Worm (Caenorhabditis elegans) whole organism, L1 larva: ENCODE results near the gene H03G16.1.

Experiments used
- alr-1 ChIP-seq: fragments of 200-800 bp; sonication (Bioruptor generic); optimal IDR thresholded peaks from 2 replicates; lab custom pipeline; 2018; ENCODE audit warnings: borderline replicate concordance, mild to moderate bottlenecking, missing genetic modification characterization, missing compliant biosample characterization
- ceh-63 ChIP-seq: fragments of 200-800 bp; sonication (Bioruptor generic); optimal IDR thresholded peaks from 2 replicates; lab custom pipeline; 2018; ENCODE audit warnings: mild to moderate bottlenecking, missing genetic modification characterization, missing compliant biosample characterization
- efl-1 ChIP-seq, 4 experiments: fragments of 150-350 bp; optimal IDR thresholded peaks in 3 of 4; peaks in 1 of 4; 1 replicate in 1 of 4; 2 replicates in 3 of 4; lab custom pipeline; 2014; ENCODE audit warnings: missing biosample characterization in 2 of 4, missing genetic modification characterization in 2 of 4, missing genetic modification reagents in 2 of 4
- egl-13 ChIP-seq: sonication (generic microtip); optimal IDR thresholded peaks from 2 replicates; lab custom pipeline; 2016; ENCODE audit warnings: missing genotype, missing genetic modification reagents, missing genetic modification characterization, missing compliant biosample characterization
- egl-27 ChIP-seq, 2 experiments: fragments of 150-350 bp in 1 of 2; sonication (generic microtip); optimal IDR thresholded peaks; 3 replicates each; lab custom pipeline; 2017 to 2018; ENCODE audit warnings: missing biosample characterization in 2 of 2, missing genetic modification characterization in 2 of 2, missing genetic modification reagents in 2 of 2
- ets-5 ChIP-seq: fragments of 200-800 bp; sonication (Bioruptor generic); IDR thresholded peaks from 2 replicates; pipeline ENCODE4 v1.3.6; 2022; ENCODE audit warnings: missing genetic modification characterization, missing compliant biosample characterization
- fkh-10 ChIP-seq: sonication (generic microtip); optimal IDR thresholded peaks from 2 replicates; lab custom pipeline; 2017; ENCODE audit warnings: missing biosample characterization, missing genetic modification reagents, missing genetic modification characterization
- fkh-4 ChIP-seq: sonication (generic microtip); optimal IDR thresholded peaks from 2 replicates; lab custom pipeline; 2016; ENCODE audit warnings: missing compliant biosample characterization, missing genetic modification characterization, borderline replicate concordance
- fkh-8 ChIP-seq: sonication (generic microtip); optimal IDR thresholded peaks from 2 replicates; lab custom pipeline; 2016; ENCODE audit warnings: mild to moderate bottlenecking, missing genetic modification characterization, missing compliant biosample characterization
- fos-1 ChIP-seq: fragments of 150-350 bp; optimal IDR thresholded peaks from 2 replicates; lab custom pipeline; 2014; ENCODE audit warnings: missing biosample characterization, missing genetic modification characterization
- grh-1 ChIP-seq: fragments of 200-800 bp; sonication (Bioruptor generic); IDR thresholded peaks from 2 replicates; pipeline ENCODE4 v1.3.6; 2022; ENCODE audit warnings: missing genetic modification reagents, missing genetic modification characterization, missing compliant biosample characterization
- irx-1 ChIP-seq: sonication (generic microtip); optimal IDR thresholded peaks from 2 replicates; lab custom pipeline; 2016; ENCODE audit warnings: missing genetic modification characterization, missing compliant biosample characterization
- isw-1 ChIP-seq: fragments of 200-800 bp; sonication (Bioruptor generic); IDR thresholded peaks from 2 replicates; pipeline ENCODE4 v1.3.6; 2022; ENCODE audit warnings: missing genetic modification characterization, missing compliant biosample characterization
- jun-1 ChIP-seq: fragments of 150-350 bp; optimal IDR thresholded peaks from 2 replicates; lab custom pipeline; 2014; ENCODE audit warnings: missing biosample characterization, missing genetic modification reagents, missing genetic modification characterization
- lin-15B ChIP-seq: fragments of 150-350 bp; sonication (generic microtip); optimal IDR thresholded peaks from 3 replicates; lab custom pipeline; 2014; ENCODE audit warnings: missing biosample characterization, missing genetic modification characterization
- lin-35 ChIP-seq, 2 experiments: fragments of 150-350 bp; optimal IDR thresholded peaks; 2 replicates each; lab custom pipeline; 2014; ENCODE audit warnings: missing biosample characterization in 2 of 2, missing genetic modification characterization in 2 of 2, missing genetic modification reagents in 2 of 2
- lin-39 ChIP-seq: fragments of 150-350 bp; optimal IDR thresholded peaks from 2 replicates; lab custom pipeline; 2014; ENCODE audit warnings: missing biosample characterization, missing genetic modification reagents, missing genetic modification characterization
- lsy-2 ChIP-seq, 2 experiments: fragments of 150-350 bp; optimal IDR thresholded peaks; 2 replicates each; lab custom pipeline; 2014; ENCODE audit warnings: missing biosample characterization in 2 of 2, missing genetic modification characterization in 2 of 2
- mab-9 ChIP-seq: fragments of 200-800 bp; sonication (Bioruptor generic); IDR thresholded peaks from 2 replicates; pipeline ENCODE4 v1.3.6; 2022; ENCODE audit warnings: missing genetic modification reagents, missing genetic modification characterization, missing compliant biosample characterization
- mef-2 ChIP-seq: fragments of 150-350 bp; optimal IDR thresholded peaks from 2 replicates; lab custom pipeline; 2014; ENCODE audit warnings: missing biosample characterization, missing genetic modification characterization
- nhr-12 ChIP-seq: sonication (generic microtip); optimal IDR thresholded peaks from 2 replicates; lab custom pipeline; 2017; ENCODE audit warnings: missing biosample characterization, missing genetic modification characterization
- nhr-19 ChIP-seq: fragments of 200-800 bp; sonication (Bioruptor generic); conservative IDR thresholded peaks from 2 replicates; pipeline ENCODE4 v1.3.6; 2022; ENCODE audit warnings: missing genetic modification characterization, missing compliant biosample characterization
- nhr-71 ChIP-seq: sonication (generic microtip); optimal IDR thresholded peaks from 2 replicates; lab custom pipeline; 2016; ENCODE audit warnings: mild to moderate bottlenecking, missing genetic modification characterization, moderate library complexity, missing compliant biosample characterization
- nhr-77 ChIP-seq: fragments of 150-350 bp; optimal IDR thresholded peaks from 2 replicates; lab custom pipeline; 2014; ENCODE audit warnings: missing biosample characterization, missing genetic modification characterization
- nhr-85 ChIP-seq: sonication (generic microtip); peaks from one replicate; lab custom pipeline; 2016; ENCODE audit warnings: missing genetic modification characterization, inconsistent platforms, missing compliant biosample characterization
- nhr-90 ChIP-seq: sonication (generic microtip); optimal IDR thresholded peaks from 2 replicates; lab custom pipeline; 2016; ENCODE audit warnings: mild to moderate bottlenecking, missing genetic modification characterization, missing compliant biosample characterization; ENCODE audit not compliant: poor library complexity
- pqm-1 ChIP-seq: sonication (generic microtip); optimal IDR thresholded peaks from 3 replicates; lab custom pipeline; 2017; ENCODE audit warnings: missing biosample characterization, missing genetic modification characterization
- rnt-1 ChIP-seq: sonication (generic microtip); optimal IDR thresholded peaks from 2 replicates; lab custom pipeline; 2016; ENCODE audit warnings: mild to moderate bottlenecking, missing genetic modification characterization, moderate library complexity, missing compliant biosample characterization
- snpc-4 ChIP-seq: fragments of 150-350 bp; optimal IDR thresholded peaks from 2 replicates; lab custom pipeline; 2014; ENCODE audit warnings: missing biosample characterization, missing genetic modification characterization
- sptf-1 ChIP-seq: fragments of 150-350 bp; optimal IDR thresholded peaks from 2 replicates; lab custom pipeline; 2014; ENCODE audit warnings: missing biosample characterization, missing genetic modification characterization
- swsn-7 ChIP-seq: sonication (generic microtip); optimal IDR thresholded peaks from 2 replicates; lab custom pipeline; 2016; ENCODE audit warnings: missing genetic modification characterization, missing compliant biosample characterization
- tbx-2 ChIP-seq: sonication (generic microtip); optimal IDR thresholded peaks from 2 replicates; lab custom pipeline; 2016; ENCODE audit warnings: missing genetic modification characterization, missing compliant biosample characterization
- tlp-1 ChIP-seq: fragments of 150-350 bp; optimal IDR thresholded peaks from 2 replicates; lab custom pipeline; 2014; ENCODE audit warnings: missing biosample characterization, missing genetic modification characterization
- unc-130 ChIP-seq: fragments of 150-350 bp; optimal IDR thresholded peaks from 2 replicates; lab custom pipeline; 2017; ENCODE audit warnings: missing biosample characterization, missing genetic modification characterization, inconsistent platforms
- unc-30 ChIP-seq: sonication (generic microtip); optimal IDR thresholded peaks from 2 replicates; lab custom pipeline; 2017; ENCODE audit warnings: missing biosample characterization, missing genetic modification characterization
- unc-62 ChIP-seq: fragments of 150-350 bp; optimal IDR thresholded peaks from 2 replicates; lab custom pipeline; 2014; ENCODE audit warnings: missing biosample characterization, missing genetic modification reagents, missing genetic modification characterization
- unc-86 ChIP-seq: sonication (generic microtip); optimal IDR thresholded peaks from 2 replicates; lab custom pipeline; 2016; ENCODE audit warnings: missing genetic modification characterization, missing compliant biosample characterization
- unc-98 ChIP-seq: fragments of 200-800 bp; sonication (Bioruptor generic); IDR thresholded peaks from 2 replicates; pipeline ENCODE4 v1.3.6; 2022; ENCODE audit warnings: missing genetic modification characterization, missing compliant biosample characterization
- vab-15 ChIP-seq: sonication (generic microtip); optimal IDR thresholded peaks from 2 replicates; lab custom pipeline; 2017; ENCODE audit warnings: missing genotype, mild to moderate bottlenecking, missing genetic modification characterization, missing compliant biosample characterization
- zag-1 ChIP-seq: fragments of 150-350 bp; optimal IDR thresholded peaks from 2 replicates; lab custom pipeline; 2014; ENCODE audit warnings: missing biosample characterization, missing genetic modification characterization
- zip-4 ChIP-seq: fragments of 200-800 bp; sonication (Bioruptor generic); optimal IDR thresholded peaks from 2 replicates; lab custom pipeline; 2018; ENCODE audit warnings: mild to moderate bottlenecking, missing genetic modification characterization, moderate library complexity, missing compliant biosample characterization
- ztf-11 ChIP-seq, 2 experiments: sonication (generic microtip); optimal IDR thresholded peaks; 2 replicates each; lab custom pipeline; 2016 to 2017; ENCODE audit warnings: missing genetic modification characterization in 2 of 2, missing biosample characterization in 1 of 2, missing compliant biosample characterization in 1 of 2
- ztf-4 ChIP-seq: fragments of 150-350 bp; optimal IDR thresholded peaks from 2 replicates; lab custom pipeline; 2014; ENCODE audit warnings: missing biosample characterization, missing genetic modification characterization

H03G16.1 gene

ce11 chrX:15072877-15073276 is 19.2 kb downstream of the H03G16.1 start (continued):
- TF ChIP-seq ztf-11 (tag; optimal IDR thresholded peaks at IDR 0.05; lab: Kevin White, UChicago) (no peak), mef-2 (tag; lab: Kevin White, UChicago) (no peak), lin-35 (GFP tag; optimal IDR thresholded peaks at IDR 0.05; lab: Kevin White, UChicago) (peak in 1 of 2 experiments; percentile 35), nhr-71 (tag; lab: Kevin White, UChicago) (peak; percentile 80), ets-5 (GFP tag; lab: Robert Waterston, UW) (no peak), fkh-4 (no peak), zip-4 (no peak), tlp-1 (tag; lab: Kevin White, UChicago) (no peak), nhr-85 (peak; percentile 96), nhr-19 (GFP tag; lab: Robert Waterston, UW) (peak; percentile 49), egl-13 (tag; lab: Kevin White, UChicago) (no peak), unc-86 (tag; lab: Kevin White, UChicago) (no peak), tbx-2 (peak; percentile 69), jun-1 (tag; lab: Kevin White, UChicago) (no peak), pqm-1 (tag; lab: Kevin White, UChicago) (no peak), irx-1 (tag; lab: Kevin White, UChicago) (no peak), unc-130 (tag; lab: Kevin White, UChicago) (peak; percentile 28), nhr-12 (no peak), alr-1 (no peak), fkh-10 (GFP tag; lab: Kevin White, UChicago) (no peak), fkh-8 (tag; lab: Kevin White, UChicago) (no peak), lsy-2 (tag; optimal IDR thresholded peaks at IDR 0.05; lab: Kevin White, UChicago) (no peak), grh-1 (GFP tag; lab: Robert Waterston, UW) (0 out of 2 replicates have a peak, but pooled peaks have one; percentile 61)

- peak; percentile 34 for TF ChIP-seq snpc-4 (tag; lab: Kevin White, UChicago)
- TF ChIP-seq unc-98 (GFP tag; lab: Robert Waterston, UW), result no peak
Measured at ce11 chrX:15073479-15073878, 19.8 kb downstream of the H03G16.1 start.

- TF ChIP-seq lin-15B (no peak), sptf-1 (tag; lab: Kevin White, UChicago) (no peak), ztf-4 (tag; lab: Kevin White, UChicago) (no peak), fos-1 (tag; lab: Kevin White, UChicago) (no peak), efl-1 (optimal IDR thresholded peaks at IDR 0.05; lab: Kevin White, UChicago) (no peak), efl-1 (GFP tag; optimal IDR thresholded peaks at IDR 0.05 in 1 of 2; lab: Kevin White, UChicago) (peak in 1 of 2 experiments; percentile 53), nhr-85 (peak; percentile 9), egl-27 (tag; optimal IDR thresholded peaks at IDR 0.05; lab: Kevin White, UChicago) (no peak), unc-30 (no peak), swsn-7 (tag; lab: Kevin White, UChicago) (no peak), zag-1 (tag; lab: Kevin White, UChicago) (no peak), isw-1 (GFP tag; lab: Robert Waterston, UW) (no peak), nhr-90 (tag; lab: Kevin White, UChicago) (no peak), vab-15 (tag; lab: Kevin White, UChicago) (no peak), rnt-1 (tag; lab: Kevin White, UChicago) (no peak), fkh-10 (GFP tag; lab: Kevin White, UChicago) (no peak), snpc-4 (tag; lab: Kevin White, UChicago) (peak; percentile 11), ceh-63 (no peak), mab-9 (GFP tag; lab: Robert Waterston, UW) (no peak), irx-1 (tag; lab: Kevin White, UChicago) (no peak), unc-98 (GFP tag; lab: Robert Waterston, UW) (no peak), nhr-77 (tag; lab: Kevin White, UChicago) (no peak), unc-62 (GFP tag; lab: Kevin White, UChicago) (no peak), lin-39 (no peak), unc-86 (tag; lab: Kevin White, UChicago) (no peak)
Measured at ce11 chrX:15075170-15075569, 21.5 kb downstream of the H03G16.1 start.
